Worm (Caenorhabditis elegans): ENCODE measurements around the gene K01B6.3.

Gene K01B6.3

ce11 chrIII:9319641-9320040 is 19.6 kb downstream of the K01B6.3 start, which contains the start of gene C40H1.9:
Gene C40H1.9, plus strand, starts transcription at chrIII:9319941.
- no peak for TF ChIP-seq dmd-9 (GFP tag; IDR thresholded peaks at IDR 0.05)
- no peak for TF ChIP-seq php-3 (GFP tag; IDR thresholded peaks at IDR 0.05)
- TF ChIP-seq sdz-12 (GFP tag; optimal IDR thresholded peaks at IDR 0.05), result no peak
- TF ChIP-seq ZK546.5 (tag; optimal IDR thresholded peaks at IDR 0.05), result no peak
- TF ChIP-seq ceh-28 (tag; optimal IDR thresholded peaks at IDR 0.05), result no peak
- TF ChIP-seq mdt-29 (GFP tag; IDR thresholded peaks at IDR 0.05), result no peak
- no peak for TF ChIP-seq mes-2 (tag; optimal IDR thresholded peaks at IDR 0.05; ENCODE audit: poor library complexity, severe bottlenecking)
- no peak for TF ChIP-seq nhr-41 (GFP tag; IDR thresholded peaks at IDR 0.05)
- TF ChIP-seq mxl-2 (GFP tag; conservative IDR thresholded peaks at IDR 0.05), result no peak
- no peak for TF ChIP-seq duxl-1 (tag; optimal IDR thresholded peaks at IDR 0.05; ENCODE audit: poor library complexity)
- peak; percentile 10 for TF ChIP-seq nhr-28 (tag; optimal IDR thresholded peaks at IDR 0.05)
- TF ChIP-seq daf-16 (GFP tag; optimal IDR thresholded peaks at IDR 0.05), result no peak
- TF ChIP-seq daf-16 (tag; optimal IDR thresholded peaks at IDR 0.05), result peak; percentile 52
- TF ChIP-seq mxl-3 (GFP tag; optimal IDR thresholded peaks at IDR 0.05), result no peak
- no peak for TF ChIP-seq nhr-76 (tag; optimal IDR thresholded peaks at IDR 0.05)
- TF ChIP-seq dmd-8 (GFP tag; IDR thresholded peaks at IDR 0.05), result no peak

ce11 chrIII:9322010-9322409 is 22.0 kb downstream of the K01B6.3 start, which contains the start of gene cpb-1:
Gene cpb-1, plus strand, starts transcription at chrIII:9322310.
- TF ChIP-seq unc-62 (GFP tag; optimal IDR thresholded peaks at IDR 0.05 in 1 of 2) (peak in 1 of 2 experiments; percentile 20), unc-62 (tag; optimal IDR thresholded peaks at IDR 0.05) (no peak), ceh-28 (tag; optimal IDR thresholded peaks at IDR 0.05) (no peak), lin-13 (GFP tag; optimal IDR thresholded peaks at IDR 0.05) (no peak), zip-11 (GFP tag; IDR thresholded peaks at IDR 0.05) (no peak)

- TF ChIP-seq dmd-6 (GFP tag; IDR thresholded peaks at IDR 0.05), result peak; percentile 39; the same call in 1 of the 2 replicates
- no peak for TF ChIP-seq saeg-2 (GFP tag; IDR thresholded peaks at IDR 0.05)
- no peak for TF ChIP-seq zfp-3 (GFP tag; conservative IDR thresholded peaks at IDR 0.05)
- TF ChIP-seq dmd-9 (GFP tag; IDR thresholded peaks at IDR 0.05), result no peak
- no peak for TF ChIP-seq madf-5 (GFP tag; IDR thresholded peaks at IDR 0.05)
- no peak for TF ChIP-seq daf-16 (GFP tag; optimal IDR thresholded peaks at IDR 0.05)
- TF ChIP-seq daf-16 (tag; optimal IDR thresholded peaks at IDR 0.05), result peak; percentile 4
- no peak for TF ChIP-seq nhr-237 (tag; optimal IDR thresholded peaks at IDR 0.05)
- TF ChIP-seq dve-1 (tag; optimal IDR thresholded peaks at IDR 0.05; ENCODE audit: insufficient read depth), result no peak
- TF ChIP-seq ZK546.5 (tag; optimal IDR thresholded peaks at IDR 0.05), result no peak
These were observed 24.7 kb downstream of the K01B6.3 start, which contains the start of gene C40H1.7 for ce11 chrIII:9324724-9325123. Gene C40H1.7, plus strand, starts transcription at chrIII:9325024.

- peak; percentile 97 for TF ChIP-seq dmd-6 (GFP tag; IDR thresholded peaks at IDR 0.05)
- TF ChIP-seq nhr-76 (tag; optimal IDR thresholded peaks at IDR 0.05), result no peak
- TF ChIP-seq nhr-111 (GFP tag; optimal IDR thresholded peaks at IDR 0.05), result no peak
- TF ChIP-seq mes-2 (tag; optimal IDR thresholded peaks at IDR 0.05; ENCODE audit: poor library complexity, severe bottlenecking), result no peak
- peak; percentile 63 for TF ChIP-seq mxl-3 (GFP tag; optimal IDR thresholded peaks at IDR 0.05)
- TF ChIP-seq nhr-11 (tag; optimal IDR thresholded peaks at IDR 0.05), result no peak
- peak; percentile 74 for TF ChIP-seq lin-1 (GFP tag; IDR thresholded peaks at IDR 0.05)
- TF ChIP-seq nhr-102 (tag; optimal IDR thresholded peaks at IDR 0.05), result peak; percentile 2
- peak; percentile 55 for TF ChIP-seq hlh-30 (tag; optimal IDR thresholded peaks at IDR 0.05; ENCODE audit: insufficient read depth)
- TF ChIP-seq dpl-1 (GFP tag; optimal IDR thresholded peaks at IDR 0.05), result no peak
- no peak for TF ChIP-seq ztf-7 (tag; optimal IDR thresholded peaks at IDR 0.05)
- TF ChIP-seq saeg-2 (GFP tag; IDR thresholded peaks at IDR 0.05), result peak; percentile 90
- TF ChIP-seq hif-1 (tag; optimal IDR thresholded peaks at IDR 0.05), result no peak
- TF ChIP-seq ZK546.5 (tag; optimal IDR thresholded peaks at IDR 0.05), result no peak
- no peak for TF ChIP-seq nhr-6 (tag; optimal IDR thresholded peaks at IDR 0.05)
- peak; percentile 46; the same call in 1 of the 2 replicates for TF ChIP-seq nhr-41 (GFP tag; IDR thresholded peaks at IDR 0.05)
- peak in 1 of 2 experiments; percentile 63 for TF ChIP-seq mdl-1 (tag; optimal IDR thresholded peaks at IDR 0.05)
- no peak for TF ChIP-seq zip-11 (GFP tag; IDR thresholded peaks at IDR 0.05)
- TF ChIP-seq ceh-32 (tag; optimal IDR thresholded peaks at IDR 0.05; ENCODE audit: poor library complexity), result no peak
- no peak for TF ChIP-seq zag-1 (tag; optimal IDR thresholded peaks at IDR 0.05)
- TF ChIP-seq unc-130 (GFP tag; optimal IDR thresholded peaks at IDR 0.05), result no peak
- no peak for TF ChIP-seq nhr-25 (tag; optimal IDR thresholded peaks at IDR 0.05; ENCODE audit: borderline replicate concordance, insufficient read depth)
- peak; percentile 92 for TF ChIP-seq hlh-11 (tag; optimal IDR thresholded peaks at IDR 0.05)
- no peak for TF ChIP-seq daf-12 (tag; optimal IDR thresholded peaks at IDR 0.05)
- TF ChIP-seq fkh-10 (GFP tag; optimal IDR thresholded peaks at IDR 0.05), result no peak
- TF ChIP-seq dve-1 (tag; optimal IDR thresholded peaks at IDR 0.05; ENCODE audit: insufficient read depth), result peak; percentile 91
- TF ChIP-seq lin-29 (GFP tag; IDR thresholded peaks at IDR 0.05), result no peak
These were observed 26.5 kb downstream of the K01B6.3 start for ce11 chrIII:9326528-9326927.
